Fruit fly (Drosophila melanogaster): ENCODE measurements around the gene Tom40.

Gene Tom40

DNA sequence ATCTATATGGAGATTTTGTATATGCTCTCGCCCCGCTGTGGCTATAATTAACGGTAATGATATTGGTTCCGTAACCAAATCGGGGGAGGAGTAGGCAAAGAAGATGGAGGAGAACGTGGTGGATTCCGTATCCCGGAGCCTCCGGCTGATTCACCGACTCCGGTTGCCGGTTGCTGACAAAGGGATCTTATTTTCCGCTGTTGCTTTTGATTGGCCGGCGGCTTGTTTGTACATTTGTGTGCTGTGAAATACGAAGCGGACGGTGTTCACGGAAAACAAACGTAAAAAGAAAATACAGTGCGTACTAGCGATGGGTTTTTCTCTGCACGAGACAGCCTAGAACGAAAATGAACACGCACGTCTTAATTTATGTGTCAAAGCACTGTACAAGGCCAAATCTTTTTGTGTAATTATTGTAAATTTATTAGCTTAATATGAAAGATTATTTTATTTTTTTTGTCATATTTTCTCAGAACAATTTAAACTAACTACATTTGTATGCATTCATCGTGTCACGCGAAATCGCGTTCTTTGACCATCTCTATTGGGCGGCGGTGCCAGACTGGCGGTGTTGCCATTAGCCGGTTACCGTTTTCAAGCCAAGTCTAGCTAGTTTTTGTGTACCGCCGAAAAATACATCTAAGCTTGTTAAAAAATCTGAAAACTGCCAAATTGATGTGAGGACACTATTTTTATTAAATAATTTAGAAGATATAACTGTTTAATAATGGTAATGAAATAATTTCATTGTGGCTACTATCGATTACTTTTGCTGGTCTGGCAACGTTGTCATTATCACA is 2.4 kb upstream of the Tom40 start, which contains the start of the genes Pdp and Rab39 (continued):
- TF ChIP-seq Blimp-1 (GFP tag; optimal IDR thresholded peaks at IDR 0.05), result peak; percentile 24
- TF ChIP-seq Smox (GFP tag; optimal IDR thresholded peaks at IDR 0.05), result peak; percentile 76
- TF ChIP-seq Hr39 (GFP tag; optimal IDR thresholded peaks at IDR 0.05), result peak; percentile 77
- TF ChIP-seq CG6792 (GFP tag; optimal IDR thresholded peaks at IDR 0.05), result peak; percentile 67
- peak; percentile 66 for TF ChIP-seq CG3919 (GFP tag; optimal IDR thresholded peaks at IDR 0.05)
- TF ChIP-seq pdm3 (GFP tag; optimal IDR thresholded peaks at IDR 0.05), result peak; percentile 73
- peak; percentile 62; the same call in 1 of the 2 replicates for TF ChIP-seq CG11294 (GFP tag; IDR thresholded peaks at IDR 0.05)
- no peak for TF ChIP-seq CG16779 (tag; optimal IDR thresholded peaks at IDR 0.05)
- peak; percentile 59 for TF ChIP-seq Sox15 (GFP tag; optimal IDR thresholded peaks at IDR 0.05)
- no peak for TF ChIP-seq CG9139 (GFP tag; optimal IDR thresholded peaks at IDR 0.05)
- peak; percentile 35 for TF ChIP-seq Lpt (GFP tag; optimal IDR thresholded peaks at IDR 0.05)
- peak; percentile 53 for TF ChIP-seq CG7368 (GFP tag; optimal IDR thresholded peaks at IDR 0.05)
- TF ChIP-seq spab (GFP tag; optimal IDR thresholded peaks at IDR 0.05), result no peak
- TF ChIP-seq Gug (GFP tag; IDR thresholded peaks at IDR 0.05), result peak; percentile 42; the same call in 1 of the 2 replicates
- TF ChIP-seq vri (GFP tag; optimal IDR thresholded peaks at IDR 0.05), result no peak
- peak; percentile 56 for TF ChIP-seq fkh (GFP tag; optimal IDR thresholded peaks at IDR 0.05)
- peak; percentile 71 for TF ChIP-seq Met (GFP tag; optimal IDR thresholded peaks at IDR 0.05)
- peak; percentile 58 for TF ChIP-seq CG10669 (GFP tag; optimal IDR thresholded peaks at IDR 0.05)
- TF ChIP-seq CG8632 (GFP tag; optimal IDR thresholded peaks at IDR 0.05), result peak; percentile 65
- peak; percentile 56 for TF ChIP-seq CG11762 (GFP tag; optimal IDR thresholded peaks at IDR 0.05; ENCODE audit: insufficient read depth)
- TF ChIP-seq achi (GFP tag; optimal IDR thresholded peaks at IDR 0.05), result peak; percentile 73
- peak; percentile 80 for TF ChIP-seq OdsH (GFP tag; optimal IDR thresholded peaks at IDR 0.05)
- peak; percentile 31 for TF ChIP-seq net (GFP tag; optimal IDR thresholded peaks at IDR 0.05)
- TF ChIP-seq dac (GFP tag; optimal IDR thresholded peaks at IDR 0.05), result peak; percentile 48

DNA sequence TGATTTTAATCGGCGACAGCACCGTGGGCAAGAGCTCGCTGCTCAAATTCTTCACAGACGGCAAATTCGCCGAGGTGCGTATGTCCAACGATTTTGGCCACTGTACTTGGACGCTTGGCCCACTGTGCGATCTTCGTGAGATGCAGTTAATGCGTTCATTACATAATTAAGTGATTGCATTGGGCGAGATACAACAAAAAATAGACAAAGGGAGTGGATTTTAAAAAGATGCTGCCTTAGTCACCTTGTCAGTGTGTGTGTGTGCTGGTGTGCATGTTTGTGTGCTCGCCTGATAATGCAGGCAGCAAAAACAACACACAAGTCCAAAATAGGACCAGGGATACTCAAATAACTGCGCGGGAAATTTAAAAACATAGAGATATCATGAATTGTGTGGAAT is 1.4 kb upstream of the Tom40 start:
- TF ChIP-seq lz (GFP tag; optimal IDR thresholded peaks at IDR 0.05) (no peak), CG3919 (GFP tag; optimal IDR thresholded peaks at IDR 0.05) (no peak), Eip78C (GFP tag) (peak; percentile 59), Sox14 (GFP tag; optimal IDR thresholded peaks at IDR 0.05) (peak; percentile 43), cyc (GFP tag; optimal IDR thresholded peaks at IDR 0.05) (no peak), OdsH (GFP tag; optimal IDR thresholded peaks at IDR 0.05) (no peak), Blimp-1 (GFP tag; optimal IDR thresholded peaks at IDR 0.05) (no peak), Hr39 (GFP tag; optimal IDR thresholded peaks at IDR 0.05) (no peak), spab (GFP tag; optimal IDR thresholded peaks at IDR 0.05) (no peak), CG10669 (GFP tag; optimal IDR thresholded peaks at IDR 0.05) (no peak), CG4318 (GFP tag; optimal IDR thresholded peaks at IDR 0.05) (no peak), net (GFP tag; optimal IDR thresholded peaks at IDR 0.05) (peak; percentile 7), CG3032 (tag; optimal IDR thresholded peaks at IDR 0.05) (no peak), fd85E (GFP tag; optimal IDR thresholded peaks at IDR 0.05) (no peak), svp (GFP tag) (no peak), Eip75B (GFP tag; optimal IDR thresholded peaks at IDR 0.05) (no peak), CG31627 (GFP tag; optimal IDR thresholded peaks at IDR 0.05) (no peak), CG32006 (GFP tag; optimal IDR thresholded peaks at IDR 0.05) (no peak), Lpt (GFP tag; optimal IDR thresholded peaks at IDR 0.05) (no peak), CG6808 (GFP tag; optimal IDR thresholded peaks at IDR 0.05) (peak; percentile 4), CG8319 (GFP tag; optimal IDR thresholded peaks at IDR 0.05) (no peak), CG10631 (GFP tag; optimal IDR thresholded peaks at IDR 0.05) (no peak), vri (GFP tag; optimal IDR thresholded peaks at IDR 0.05) (peak; percentile 98), CG6163 (GFP tag; IDR thresholded peaks at IDR 0.05) (no peak), topi (GFP tag; optimal IDR thresholded peaks at IDR 0.05) (no peak), CG6276 (GFP tag; optimal IDR thresholded peaks at IDR 0.05) (no peak), ss (GFP tag; optimal IDR thresholded peaks at IDR 0.05) (peak; percentile 15 to 41), CG9139 (GFP tag; optimal IDR thresholded peaks at IDR 0.05) (no peak), CG11762 (GFP tag; optimal IDR thresholded peaks at IDR 0.05; ENCODE audit: insufficient read depth) (no peak), dac (GFP tag; optimal IDR thresholded peaks at IDR 0.05) (no peak), CG1621 (tag; optimal IDR thresholded peaks at IDR 0.05) (peak; percentile 26), Ets96B (tag; optimal IDR thresholded peaks at IDR 0.05) (no peak), Eip93F (GFP tag; optimal IDR thresholded peaks at IDR 0.05) (no peak), pdm3 (GFP tag; optimal IDR thresholded peaks at IDR 0.05) (no peak), CG16779 (tag; optimal IDR thresholded peaks at IDR 0.05) (no peak), dsx (GFP tag; optimal IDR thresholded peaks at IDR 0.05; ENCODE audit: poor library complexity, severe bottlenecking) (peak; percentile 3), Hr4 (GFP tag; optimal IDR thresholded peaks at IDR 0.05) (no peak), fkh (GFP tag; optimal IDR thresholded peaks at IDR 0.05) (no peak)
